Fruit fly (Drosophila melanogaster) whole organism, embryonic: ENCODE measurements around the gene CG6724.
A peak's percentile ranks its signal among the peaks of the same experiment; 100 is the strongest.

Source experiments
- Ada2b ChIP-seq: fragments of 200-800 bp; sonication (Bioruptor generic); IDR thresholded peaks from 2 replicates; pipeline ENCODE4 v1.3.6; 2022; ENCODE audit warnings: missing biosample characterization, missing genetic modification characterization
- Asciz ChIP-seq: fragments of 200-800 bp; sonication (Bioruptor generic); optimal IDR thresholded peaks from 2 replicates; lab custom pipeline; 2017; ENCODE audit warnings: missing biosample characterization, mild to moderate bottlenecking, missing genetic modification characterization, missing genetic modification reagents
- CG10209 ChIP-seq: fragments of 200-800 bp; sonication (Bioruptor generic); optimal IDR thresholded peaks from 3 replicates; lab custom pipeline; 2017; ENCODE audit warnings: missing biosample characterization, mild to moderate bottlenecking, missing genetic modification characterization, missing genetic modification reagents
- CG10462 ChIP-seq: fragments of 200-800 bp; sonication (Bioruptor generic); optimal IDR thresholded peaks from 2 replicates; lab custom pipeline; 2016; ENCODE audit warnings: missing biosample characterization, missing genetic modification characterization
- CG11085 ChIP-seq: fragments of 200-800 bp; sonication (Bioruptor generic); IDR thresholded peaks from 2 replicates; pipeline ENCODE4 v1.3.6; 2022; ENCODE audit warnings: missing biosample characterization, missing genetic modification characterization
- CG11723 ChIP-seq: fragments of 200-800 bp; sonication (Bioruptor generic); optimal IDR thresholded peaks from 2 replicates; lab custom pipeline; 2017; ENCODE audit warnings: missing biosample characterization, mild to moderate bottlenecking, missing genetic modification characterization
- CG12744 ChIP-seq: fragments of 200-800 bp; sonication (Bioruptor generic); optimal IDR thresholded peaks from 2 replicates; lab custom pipeline; 2016; ENCODE audit warnings: missing biosample characterization, missing genetic modification characterization
- CG13296 ChIP-seq: fragments of 200-800 bp; sonication (Bioruptor generic); optimal IDR thresholded peaks from 3 replicates; lab custom pipeline; 2018; ENCODE audit warnings: missing biosample characterization, mild to moderate bottlenecking, missing genetic modification characterization
- CG13775 ChIP-seq: fragments of 200-800 bp; sonication (Bioruptor generic); optimal IDR thresholded peaks from 3 replicates; lab custom pipeline; 2017; ENCODE audit warnings: missing biosample characterization, mild to moderate bottlenecking, missing genetic modification characterization
- CG14441 ChIP-seq: fragments of 200-800 bp; sonication (Bioruptor generic); IDR thresholded peaks from 2 replicates; pipeline ENCODE4 v1.3.6; 2022; ENCODE audit warnings: missing biosample characterization, missing genetic modification characterization
- CG15269 ChIP-seq: fragments of 200-800 bp; sonication (Bioruptor generic); optimal IDR thresholded peaks from 2 replicates; lab custom pipeline; 2018; ENCODE audit warnings: missing biosample characterization, mild to moderate bottlenecking, missing genetic modification characterization, moderate library complexity
- CG16813 ChIP-seq: fragments of 200-800 bp; sonication (Bioruptor generic); IDR thresholded peaks from 3 replicates; pipeline ENCODE4 v1.3.6; 2022; ENCODE audit warnings: missing biosample characterization, missing genetic modification characterization; ENCODE audit not compliant: partially characterized antibody
- CG17186 ChIP-seq: fragments of 200-800 bp; sonication (Bioruptor generic); optimal IDR thresholded peaks from 3 replicates; lab custom pipeline; 2017; ENCODE audit warnings: missing biosample characterization, missing genetic modification reagents, missing genetic modification characterization
- CG30403 ChIP-seq: fragments of 200-800 bp; sonication (Bioruptor generic); optimal IDR thresholded peaks from 3 replicates; lab custom pipeline; 2016; ENCODE audit warnings: missing biosample characterization, missing genetic modification characterization
- CG32772 ChIP-seq: fragments of 200-800 bp; sonication (Bioruptor generic); IDR thresholded peaks from 2 replicates; pipeline ENCODE4 v1.3.6; 2022; ENCODE audit warnings: missing biosample characterization, missing genetic modification characterization
- CG3995 ChIP-seq: fragments of 200-800 bp; sonication (Bioruptor generic); optimal IDR thresholded peaks from 3 replicates; lab custom pipeline; 2016; ENCODE audit warnings: missing biosample characterization, missing genetic modification characterization
- CG42726 ChIP-seq: fragments of 200-800 bp; sonication (Bioruptor generic); IDR thresholded peaks from 2 replicates; pipeline ENCODE4 v1.3.6; 2022; ENCODE audit warnings: missing biosample characterization, missing genetic modification characterization; ENCODE audit not compliant: partially characterized antibody
- CG7372 ChIP-seq: fragments of 200-800 bp; sonication (Bioruptor generic); IDR thresholded peaks from 2 replicates; pipeline ENCODE4 v1.3.6; 2022; ENCODE audit warnings: missing biosample characterization, missing genetic modification characterization
- CG7987 ChIP-seq: fragments of 200-800 bp; sonication (Bioruptor generic); optimal IDR thresholded peaks from 2 replicates; lab custom pipeline; 2018; ENCODE audit warnings: missing biosample characterization, mild to moderate bottlenecking, missing genetic modification characterization, moderate library complexity
- CG8089 ChIP-seq: fragments of 200-800 bp; sonication (Bioruptor generic); optimal IDR thresholded peaks from 3 replicates; lab custom pipeline; 2016; ENCODE audit warnings: missing biosample characterization, missing genetic modification characterization
- CG8388 ChIP-seq: fragments of 200-800 bp; sonication (Bioruptor generic); optimal IDR thresholded peaks from 2 replicates; lab custom pipeline; 2019; ENCODE audit warnings: missing biosample characterization, mild to moderate bottlenecking, missing genetic modification characterization, moderate library complexity
- CG9932 ChIP-seq: fragments of 200-800 bp; sonication (Bioruptor generic); IDR thresholded peaks from 2 replicates; pipeline ENCODE4 v1.3.6; 2022; ENCODE audit warnings: missing biosample characterization, missing genetic modification characterization
- D19B ChIP-seq: fragments of 200-800 bp; sonication (Bioruptor generic); optimal IDR thresholded peaks from 2 replicates; lab custom pipeline; 2017; ENCODE audit warnings: missing biosample characterization, mild to moderate bottlenecking, missing genetic modification characterization
- Dip3 ChIP-seq: fragments of 200-800 bp; sonication (Bioruptor generic); optimal IDR thresholded peaks from 3 replicates; lab custom pipeline; 2016; ENCODE audit warnings: missing biosample characterization, missing genetic modification characterization
- Ets97D ChIP-seq: fragments of 200-800 bp; sonication (Bioruptor generic); optimal IDR thresholded peaks from 3 replicates; lab custom pipeline; 2016; ENCODE audit warnings: missing biosample characterization, missing genetic modification characterization
- Neu2 ChIP-seq: fragments of 200-800 bp; sonication (Bioruptor generic); optimal IDR thresholded peaks from 3 replicates; lab custom pipeline; 2016; ENCODE audit warnings: missing biosample characterization, missing genetic modification characterization, borderline replicate concordance
- Rfx ChIP-seq: fragments of 200-800 bp; sonication (Bioruptor generic); IDR thresholded peaks from 2 replicates; pipeline ENCODE4 v1.3.6; 2022; ENCODE audit warnings: missing biosample characterization, missing genetic modification characterization
- Scr ChIP-seq: fragments of 200-800 bp; sonication (Bioruptor generic); IDR thresholded peaks from 2 replicates; pipeline ENCODE4 v1.3.6; 2022; ENCODE audit warnings: missing biosample characterization, missing genetic modification characterization; ENCODE audit not compliant: partially characterized antibody
- Side ChIP-seq: fragments of 200-800 bp; sonication (Bioruptor generic); optimal IDR thresholded peaks from 2 replicates; lab custom pipeline; 2016; ENCODE audit warnings: missing biosample characterization, missing genetic modification characterization
- Xbp1 ChIP-seq: fragments of 200-800 bp; sonication (Bioruptor generic); optimal IDR thresholded peaks from 3 replicates; lab custom pipeline; 2016; ENCODE audit warnings: missing biosample characterization, mild to moderate bottlenecking, missing genetic modification characterization
- bigmax ChIP-seq: fragments of 200-800 bp; sonication (Bioruptor generic); optimal IDR thresholded peaks from 2 replicates; lab custom pipeline; 2018; ENCODE audit warnings: missing biosample characterization, mild to moderate bottlenecking, missing genetic modification characterization
- danr ChIP-seq: fragments of 200-800 bp; sonication (Bioruptor generic); IDR thresholded peaks from 2 replicates; pipeline ENCODE4 v1.3.6; 2022; ENCODE audit warnings: missing biosample characterization, missing genetic modification characterization
- emc ChIP-seq: fragments of 200-800 bp; sonication (Bioruptor generic); optimal IDR thresholded peaks from 2 replicates; lab custom pipeline; 2016; ENCODE audit warnings: missing biosample characterization, missing genetic modification characterization
- eyg ChIP-seq: fragments of 200-800 bp; sonication (Bioruptor generic); optimal IDR thresholded peaks from 3 replicates; lab custom pipeline; 2016; ENCODE audit warnings: missing biosample characterization, missing genetic modification characterization
- gem ChIP-seq: fragments of 200-800 bp; sonication (Bioruptor generic); optimal IDR thresholded peaks from 2 replicates; lab custom pipeline; 2019; ENCODE audit warnings: missing biosample characterization, mild to moderate bottlenecking, missing genetic modification characterization, moderate library complexity
- grau ChIP-seq: fragments of 200-800 bp; optimal IDR thresholded peaks from 3 replicates; lab custom pipeline; 2019; ENCODE audit warnings: missing biosample characterization, mild to moderate bottlenecking, missing genetic modification characterization, moderate library complexity
- gt ChIP-seq: fragments of 200-800 bp; sonication (Bioruptor generic); IDR thresholded peaks from 2 replicates; pipeline ENCODE4 v1.3.6; 2022; ENCODE audit warnings: missing biosample characterization, missing genetic modification characterization
- kni ChIP-seq: fragments of 200-800 bp; sonication (Bioruptor generic); optimal IDR thresholded peaks from 3 replicates; lab custom pipeline; 2017; ENCODE audit warnings: mild to moderate bottlenecking, missing biosample characterization, missing genetic modification reagents, missing genetic modification characterization
- luna ChIP-seq: fragments of 200-800 bp; sonication (Bioruptor generic); optimal IDR thresholded peaks from 2 replicates; lab custom pipeline; 2016; ENCODE audit warnings: missing biosample characterization, missing genetic modification characterization
- nerfin-1 ChIP-seq: fragments of 200-800 bp; sonication (Bioruptor generic); optimal IDR thresholded peaks from 3 replicates; lab custom pipeline; 2019; ENCODE audit warnings: missing biosample characterization, mild to moderate bottlenecking, missing genetic modification characterization, moderate library complexity
- onecut ChIP-seq: fragments of 200-800 bp; sonication (Bioruptor generic); IDR thresholded peaks from 2 replicates; pipeline ENCODE4 v1.3.6; 2022; ENCODE audit warnings: missing biosample characterization, missing genetic modification characterization
- otp ChIP-seq: fragments of 200-800 bp; sonication (Bioruptor generic); IDR thresholded peaks from 3 replicates; pipeline ENCODE4, ENCODE4 v1.3.6; 2022; ENCODE audit warnings: missing biosample characterization, missing genetic modification characterization
- prd ChIP-seq, 3 experiments: fragments of >200 bp in 2 of 3; fragments of 200-800 bp in 1 of 3; sonication (Bioruptor generic) in 1 of 3; optimal IDR thresholded peaks in 2 of 3; IDR thresholded peaks in 1 of 3; 2 replicates in 2 of 3; 3 replicates in 1 of 3; pipeline versions ENCODE4 v1.3.6 to Lab custom; 2017 to 2022; ENCODE audit warnings: missing biosample characterization in 1 of 3, missing genetic modification characterization in 1 of 3
- sens-2 ChIP-seq: fragments of 200-800 bp; sonication (Bioruptor generic); IDR thresholded peaks from 2 replicates; pipeline ENCODE4 v1.3.6; 2022; ENCODE audit warnings: missing biosample characterization, missing genetic modification characterization
- sob ChIP-seq: fragments of 200-800 bp; sonication (Bioruptor generic); IDR thresholded peaks from 2 replicates; pipeline ENCODE4 v1.3.6; 2022; ENCODE audit warnings: missing biosample characterization, missing genetic modification characterization
- trem ChIP-seq: fragments of 200-800 bp; optimal IDR thresholded peaks from 3 replicates; lab custom pipeline; 2019; ENCODE audit warnings: missing biosample characterization, mild to moderate bottlenecking, missing genetic modification characterization, moderate library complexity
- trh ChIP-seq: fragments of 200-800 bp; sonication (Bioruptor generic); optimal IDR thresholded peaks from 2 replicates; lab custom pipeline; 2016; ENCODE audit warnings: missing biosample characterization, missing genetic modification characterization
- vfl ChIP-seq: fragments of 200-800 bp; sonication (Bioruptor generic); optimal IDR thresholded peaks from 2 replicates; lab custom pipeline; 2016; ENCODE audit warnings: missing biosample characterization, missing genetic modification characterization
- wor ChIP-seq: fragments of 200-800 bp; sonication (Bioruptor generic); IDR thresholded peaks from 2 replicates; pipeline ENCODE4 v1.3.6; 2022; ENCODE audit warnings: missing biosample characterization, missing genetic modification characterization
- zen ChIP-seq: fragments of 200-800 bp; sonication (Bioruptor generic); optimal IDR thresholded peaks from 3 replicates; lab custom pipeline; 2018; ENCODE audit warnings: missing biosample characterization, mild to moderate bottlenecking, missing genetic modification characterization, moderate library complexity

CG6724 gene

dm6 chr2L:10732343-10732808, 37.4 kb downstream of the CG6724 start, which contains the start of the genes EMC3 and Dpy-30L1 (continued):
- TF ChIP-seq CG7987 (GFP tag; lab: Kevin White, UChicago) (no peak), CG12744 (GFP tag; lab: Kevin White, UChicago) (peak; percentile 30), Ada2b (GFP tag; lab: Robert Waterston, UW) (no peak), sob (peak; percentile 55; the same call in 1 of the 2 replicates), danr (GFP tag; lab: Robert Waterston, UW) (no peak), grau (tag; lab: Kevin White, UChicago) (peak; percentile 66), wor (GFP tag; lab: Robert Waterston, UW) (no peak), Rfx (GFP tag; lab: Robert Waterston, UW) (peak; percentile 71), Asciz (no peak), CG10209 (GFP tag; lab: Kevin White, UChicago) (peak; percentile 78), trem (tag; lab: Kevin White, UChicago) (peak; percentile 72), vfl (GFP tag; lab: Kevin White, UChicago) (peak; percentile 10), luna (no peak), nerfin-1 (peak; percentile 41), bigmax (no peak), onecut (GFP tag; lab: Robert Waterston, UW) (peak; percentile 30; the same call in 1 of the 2 replicates), Xbp1 (GFP tag; lab: Kevin White, UChicago) (peak; percentile 67), CG8388 (GFP tag; lab: Kevin White, UChicago) (peak; percentile 34), Dip3 (GFP tag; lab: Kevin White, UChicago) (peak; percentile 45), Side (GFP tag; lab: Kevin White, UChicago) (peak; percentile 3), gem (tag; lab: Kevin White, UChicago) (no peak), CG11723 (no peak), Neu2 (GFP tag; lab: Kevin White, UChicago) (no peak), CG13296 (GFP tag; lab: Kevin White, UChicago) (no peak), CG14441 (peak; percentile 53; the same call in 1 of the 2 replicates), CG16813 (peak; percentile 88), trh (GFP tag; lab: Kevin White, UChicago) (no peak), Ets97D (GFP tag; lab: Kevin White, UChicago) (peak; percentile 57), CG17186 (GFP tag; lab: Kevin White, UChicago) (peak; percentile 77), Scr (GFP tag; lab: Robert Waterston, UW) (peak; percentile 92), CG15269 (tag; lab: Kevin White, UChicago) (no peak), CG10462 (GFP tag; lab: Kevin White, UChicago) (no peak), sens-2 (GFP tag; lab: Robert Waterston, UW) (no peak), zen (tag; lab: Kevin White, UChicago) (peak; percentile 67), otp (GFP tag; lab: Robert Waterston, UW) (no peak), CG30403 (peak; percentile 79), CG9932 (GFP tag; lab: Robert Waterston, UW) (peak; percentile 69), prd (optimal IDR thresholded peaks at IDR 0.05; lab: Kevin White, UChicago) (no peak), prd (GFP tag; IDR thresholded peaks at IDR 0.05; lab: Robert Waterston, UW) (peak; percentile 62), CG7372 (GFP tag; lab: Robert Waterston, UW) (0 out of 2 replicates have a peak, but pooled peaks have one; percentile 23), D19B (GFP tag; lab: Kevin White, UChicago) (no peak), CG13775 (GFP tag; lab: Kevin White, UChicago) (peak; percentile 70), eyg (GFP tag; lab: Kevin White, UChicago) (no peak), CG32772 (GFP tag; lab: Robert Waterston, UW) (no peak), gt (GFP tag; lab: Robert Waterston, UW) (no peak), CG8089 (GFP tag; lab: Kevin White, UChicago) (no peak), kni (GFP tag; lab: Kevin White, UChicago) (no peak), CG3995 (peak; percentile 99), CG42726 (GFP tag; lab: Robert Waterston, UW) (no peak), emc (GFP tag; lab: Kevin White, UChicago) (no peak), CG11085 (no peak)
